Fruit fly (Drosophila melanogaster): ENCODE results near the gene Frq2.

DNA sequence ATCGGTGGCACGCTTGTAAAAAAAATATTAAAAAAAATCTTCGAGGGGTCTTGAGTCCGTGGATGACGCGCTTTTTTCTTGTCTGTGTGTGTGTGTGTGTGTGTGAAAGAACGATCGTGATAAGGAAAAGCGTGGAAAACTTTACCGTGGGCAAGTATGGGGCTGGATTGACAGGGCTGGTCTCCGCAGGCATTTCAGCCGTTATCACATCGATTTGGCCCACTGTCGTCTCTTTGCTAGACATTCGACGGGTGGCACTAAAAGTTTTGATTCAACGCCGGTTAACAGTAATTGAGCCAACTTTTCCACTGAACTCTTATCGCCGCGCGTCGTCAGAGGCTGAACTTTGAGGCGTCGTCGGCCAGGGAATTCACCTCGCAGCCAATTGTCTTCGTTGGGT is 69.4 kb downstream of the Frq2 start:
- TF ChIP-seq Lpt (GFP tag; optimal IDR thresholded peaks at IDR 0.05) (no peak), CG10669 (GFP tag; optimal IDR thresholded peaks at IDR 0.05) (no peak), Hr38 (GFP tag; optimal IDR thresholded peaks at IDR 0.05) (no peak), Ets96B (tag; optimal IDR thresholded peaks at IDR 0.05) (no peak), acj6 (GFP tag; optimal IDR thresholded peaks at IDR 0.05) (no peak), Blimp-1 (GFP tag; optimal IDR thresholded peaks at IDR 0.05) (no peak), CG6854 (GFP tag; optimal IDR thresholded peaks at IDR 0.05) (no peak), CG7368 (GFP tag; optimal IDR thresholded peaks at IDR 0.05) (no peak), dac (GFP tag; optimal IDR thresholded peaks at IDR 0.05) (no peak)
